Worm (Caenorhabditis elegans) whole organism, young adult: ENCODE measurements around the gene nprl-2.
A peak's percentile ranks its signal among the peaks of the same experiment; 100 is the strongest.

ENCODE experiments used
- B0019.2 ChIP-seq: fragments of 200-800 bp; sonication (Bioruptor generic); conservative IDR thresholded peaks from 2 replicates; pipeline ENCODE4 v1.3.6; 2022; ENCODE audit warnings: missing genetic modification reagents, missing genetic modification characterization, missing compliant biosample characterization
- B0336.3 ChIP-seq: fragments of 200-800 bp; sonication (Bioruptor generic); IDR thresholded peaks from 2 replicates; pipeline ENCODE4 v1.3.6; 2022; ENCODE audit warnings: missing genetic modification characterization, missing compliant biosample characterization
- C06A6.2 ChIP-seq: fragments of 200-800 bp; sonication (Bioruptor generic); conservative IDR thresholded peaks from 2 replicates; pipeline ENCODE4 v1.3.6; 2022; ENCODE audit warnings: missing genetic modification characterization, missing compliant biosample characterization
- F55B11.4 ChIP-seq: sonication (generic microtip); optimal IDR thresholded peaks from 2 replicates; lab custom pipeline; 2016; ENCODE audit warnings: missing compliant biosample characterization, missing genetic modification characterization, borderline replicate concordance; ENCODE audit not compliant: insufficient read depth
- F57A8.1 ChIP-seq: fragments of 200-800 bp; sonication (Bioruptor generic); optimal IDR thresholded peaks from 2 replicates; lab custom pipeline; 2018; ENCODE audit warnings: mild to moderate bottlenecking, missing genetic modification characterization, moderate library complexity, missing compliant biosample characterization
- F57C9.4 ChIP-seq: sonication (generic microtip); optimal IDR thresholded peaks from 2 replicates; lab custom pipeline; 2017; ENCODE audit warnings: mild to moderate bottlenecking, missing genetic modification characterization, missing compliant biosample characterization
- K12H6.12 ChIP-seq: fragments of 200-800 bp; sonication (Bioruptor generic); optimal IDR thresholded peaks from 2 replicates; lab custom pipeline; 2018; ENCODE audit warnings: mild to moderate bottlenecking, missing genetic modification characterization, missing compliant biosample characterization
- T07F8.4 ChIP-seq: sonication (generic microtip); optimal IDR thresholded peaks from 2 replicates; lab custom pipeline; 2016; ENCODE audit warnings: mild to moderate bottlenecking, missing genetic modification characterization, moderate library complexity, missing compliant biosample characterization
- aptf-2 ChIP-seq: fragments of 200-800 bp; sonication (Bioruptor generic); conservative IDR thresholded peaks from 2 replicates; pipeline ENCODE4 v1.3.6; 2022; ENCODE audit warnings: missing genetic modification reagents, missing genetic modification characterization, missing compliant biosample characterization
- attf-5 ChIP-seq: fragments of 200-800 bp; sonication (Bioruptor generic); optimal IDR thresholded peaks from 2 replicates; lab custom pipeline; 2018; ENCODE audit warnings: mild to moderate bottlenecking, missing genetic modification characterization, missing compliant biosample characterization
- ceh-40 ChIP-seq: fragments of 200-800 bp; sonication (Bioruptor generic); IDR thresholded peaks from 2 replicates; pipeline ENCODE4 v1.3.6; 2022; ENCODE audit warnings: missing genetic modification characterization, missing compliant biosample characterization
- ceh-79 ChIP-seq: sonication (generic microtip); optimal IDR thresholded peaks from 2 replicates; lab custom pipeline; 2017; ENCODE audit warnings: mild to moderate bottlenecking, missing genetic modification characterization, missing compliant biosample characterization
- chd-7 ChIP-seq: sonication (generic microtip); optimal IDR thresholded peaks from 2 replicates; lab custom pipeline; 2016; ENCODE audit warnings: mild to moderate bottlenecking, missing genetic modification characterization, moderate library complexity, missing compliant biosample characterization
- dpff-1 ChIP-seq: sonication (generic microtip); optimal IDR thresholded peaks from 2 replicates; lab custom pipeline; 2017; ENCODE audit warnings: mild to moderate bottlenecking, missing genetic modification characterization, missing compliant biosample characterization
- egl-18 ChIP-seq: fragments of 200-800 bp; sonication (Bioruptor generic); IDR thresholded peaks from 2 replicates; pipeline ENCODE4 v1.3.6; 2022; ENCODE audit warnings: missing genetic modification reagents, missing genetic modification characterization, missing compliant biosample characterization
- ekl-4 ChIP-seq: fragments of 200-800 bp; sonication (Bioruptor generic); IDR thresholded peaks from 2 replicates; pipeline ENCODE4 v1.3.6; 2022; ENCODE audit warnings: missing genetic modification reagents, missing genetic modification characterization, missing compliant biosample characterization
- ets-4 ChIP-seq: fragments of 200-800 bp; sonication (Bioruptor generic); optimal IDR thresholded peaks from 2 replicates; lab custom pipeline; 2018; ENCODE audit warnings: mild to moderate bottlenecking, missing genetic modification characterization, missing compliant biosample characterization
- fkh-3 ChIP-seq: sonication (generic microtip); optimal IDR thresholded peaks from 2 replicates; lab custom pipeline; 2016; ENCODE audit warnings: mild to moderate bottlenecking, missing genetic modification characterization, missing compliant biosample characterization
- hlh-12 ChIP-seq: sonication (generic microtip); optimal IDR thresholded peaks from 2 replicates; lab custom pipeline; 2016; ENCODE audit warnings: missing genetic modification characterization, missing compliant biosample characterization
- hmg-1.2 ChIP-seq: fragments of 200-800 bp; sonication (Bioruptor generic); IDR thresholded peaks from 2 replicates; pipeline ENCODE4 v1.3.6; 2022; ENCODE audit warnings: missing genetic modification reagents, missing genetic modification characterization, missing compliant biosample characterization
- hrde-1 ChIP-seq: sonication (generic microtip); optimal IDR thresholded peaks from 2 replicates; lab custom pipeline; 2016; ENCODE audit warnings: missing genetic modification characterization, mild to moderate bottlenecking, missing compliant biosample characterization, moderate library complexity, missing genotype, missing genetic modification reagents, borderline replicate concordance
- hsf-1 ChIP-seq: fragments of 200-800 bp; sonication (Bioruptor generic); IDR thresholded peaks from 2 replicates; pipeline ENCODE4 v1.3.6; 2022; ENCODE audit warnings: missing genetic modification reagents, missing genetic modification characterization, missing compliant biosample characterization
- lag-1 ChIP-seq: fragments of 200-800 bp; sonication (Bioruptor generic); IDR thresholded peaks from 2 replicates; pipeline ENCODE4 v1.3.6; 2022; ENCODE audit warnings: missing genetic modification reagents, missing genetic modification characterization, missing compliant biosample characterization
- let-526 ChIP-seq: fragments of 200-800 bp; sonication (Bioruptor generic); IDR thresholded peaks from 2 replicates; pipeline ENCODE4 v1.3.6; 2022; ENCODE audit warnings: missing genetic modification reagents, missing genetic modification characterization, missing compliant biosample characterization
- let-607 ChIP-seq, 2 experiments: fragments of 200-800 bp in 1 of 2; sonication (Bioruptor generic) in 1 of 2; sonication (generic microtip) in 1 of 2; optimal IDR thresholded peaks; 2 replicates each; lab custom pipeline; 2016 to 2018; ENCODE audit warnings: mild to moderate bottlenecking in 2 of 2, missing compliant biosample characterization in 2 of 2, missing genetic modification characterization in 2 of 2, moderate library complexity in 2 of 2, missing genotype in 1 of 2
- lin-35 ChIP-seq, 3 experiments: fragments of 150-350 bp in 2 of 3; sonication (generic microtip) in 1 of 3; optimal IDR thresholded peaks; 2 replicates each; lab custom pipeline; 2014 to 2018; ENCODE audit warnings: missing biosample characterization in 3 of 3, missing genetic modification characterization in 3 of 3, missing genetic modification reagents in 3 of 3
- lir-1 ChIP-seq: fragments of 200-800 bp; sonication (Bioruptor generic); conservative IDR thresholded peaks from 2 replicates; pipeline ENCODE4 v1.3.6; 2022; ENCODE audit warnings: missing genetic modification reagents, missing genetic modification characterization, missing compliant biosample characterization
- lsl-1 ChIP-seq: fragments of 200-800 bp; sonication (Bioruptor generic); optimal IDR thresholded peaks from 2 replicates; lab custom pipeline; 2018; ENCODE audit warnings: mild to moderate bottlenecking, missing genetic modification characterization, moderate library complexity, missing compliant biosample characterization
- madf-10 ChIP-seq: sonication (generic microtip); optimal IDR thresholded peaks from 2 replicates; lab custom pipeline; 2016; ENCODE audit warnings: mild to moderate bottlenecking, missing genetic modification characterization, missing compliant biosample characterization
- mcd-1 ChIP-seq: fragments of 200-800 bp; sonication (Bioruptor generic); IDR thresholded peaks from 2 replicates; pipeline ENCODE4 v1.3.6; 2022; ENCODE audit warnings: missing genetic modification reagents, missing genetic modification characterization, missing compliant biosample characterization
- mel-28 ChIP-seq: sonication (generic microtip); optimal IDR thresholded peaks from 2 replicates; lab custom pipeline; 2016; ENCODE audit warnings: borderline replicate concordance, mild to moderate bottlenecking, missing genetic modification characterization, missing compliant biosample characterization
- mxl-1 ChIP-seq: sonication (generic microtip); optimal IDR thresholded peaks from 2 replicates; lab custom pipeline; 2016; ENCODE audit warnings: missing genetic modification characterization, missing compliant biosample characterization
- nfyb-1 ChIP-seq: fragments of 200-800 bp; sonication (Bioruptor generic); IDR thresholded peaks from 2 replicates; pipeline ENCODE4 v1.3.6; 2022; ENCODE audit warnings: missing genetic modification reagents, missing genetic modification characterization, missing compliant biosample characterization
- nhr-179 ChIP-seq: sonication (generic microtip); optimal IDR thresholded peaks from 2 replicates; lab custom pipeline; 2016; ENCODE audit warnings: mild to moderate bottlenecking, missing genetic modification characterization, missing compliant biosample characterization
- nhr-80 ChIP-seq: sonication (generic microtip); optimal IDR thresholded peaks from 2 replicates; lab custom pipeline; 2016; ENCODE audit warnings: missing genetic modification characterization, missing compliant biosample characterization
- rpc-1 ChIP-seq, 2 experiments: fragments of 150-350 bp in 1 of 2; sonication (generic microtip) in 1 of 2; optimal IDR thresholded peaks; 2 replicates each; lab custom pipeline; 2014 to 2018; ENCODE audit warnings: missing biosample characterization in 1 of 2, missing genetic modification characterization in 1 of 2, missing genetic modification reagents in 1 of 2, missing genotype in 1 of 2
- sea-2 ChIP-seq: fragments of 200-800 bp; sonication (Bioruptor generic); IDR thresholded peaks from 2 replicates; pipeline ENCODE4 v1.3.6; 2022; ENCODE audit warnings: missing genetic modification characterization, missing compliant biosample characterization
- snpc-1.1 ChIP-seq: sonication (generic microtip); optimal IDR thresholded peaks from 2 replicates; lab custom pipeline; 2017; ENCODE audit warnings: missing genetic modification characterization, mild to moderate bottlenecking, missing compliant biosample characterization, antibody characterized with exemption, moderate library complexity, missing genotype, missing genetic modification reagents; ENCODE audit not compliant: insufficient read depth
- snpc-1.3 ChIP-seq: sonication (generic microtip); optimal IDR thresholded peaks from 2 replicates; lab custom pipeline; 2017; ENCODE audit warnings: missing genetic modification characterization, mild to moderate bottlenecking, missing compliant biosample characterization, antibody characterized with exemption, moderate library complexity, missing genotype, missing genetic modification reagents; ENCODE audit not compliant: insufficient read depth
- sptf-2 ChIP-seq: fragments of 200-800 bp; sonication (Bioruptor generic); optimal IDR thresholded peaks from 2 replicates; lab custom pipeline; 2018; ENCODE audit warnings: mild to moderate bottlenecking, missing genetic modification characterization, missing compliant biosample characterization
- tlf-1 ChIP-seq: fragments of 200-800 bp; sonication (Bioruptor generic); optimal IDR thresholded peaks from 2 replicates; lab custom pipeline; 2018; ENCODE audit warnings: mild to moderate bottlenecking, missing genetic modification characterization, missing compliant biosample characterization
- unc-62 ChIP-seq: fragments of 150-350 bp; optimal IDR thresholded peaks from 2 replicates; lab custom pipeline; 2014; ENCODE audit warnings: missing biosample characterization, missing genetic modification reagents, missing genetic modification characterization
- zfh-2 ChIP-seq: fragments of 200-800 bp; sonication (Bioruptor generic); conservative IDR thresholded peaks from 2 replicates; pipeline ENCODE4 v1.3.6; 2022; ENCODE audit warnings: missing genetic modification reagents, missing genetic modification characterization, missing compliant biosample characterization
- ztf-25 ChIP-seq: fragments of 200-800 bp; sonication (Bioruptor generic); IDR thresholded peaks from 2 replicates; pipeline ENCODE4 v1.3.6; 2022; ENCODE audit warnings: missing genetic modification reagents, missing genetic modification characterization, missing compliant biosample characterization

Gene nprl-2

DNA sequence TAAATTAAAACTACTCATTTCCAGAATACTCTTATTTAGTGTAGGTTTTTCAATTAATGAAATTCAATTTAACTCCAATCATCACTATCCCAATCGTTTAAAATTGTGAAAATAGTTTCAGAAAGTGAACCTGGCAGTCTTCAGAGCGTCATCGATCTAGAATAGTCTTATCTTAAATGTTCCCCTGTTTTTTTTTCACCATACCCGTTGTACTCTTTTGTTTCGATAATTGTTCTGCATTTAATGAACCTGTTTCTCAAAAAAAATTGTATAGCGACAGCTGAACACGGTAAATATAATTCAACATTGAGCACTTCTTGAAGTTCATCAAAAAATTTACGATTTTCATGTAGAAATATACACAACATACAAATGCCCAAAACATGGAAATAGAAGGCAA, 5.4 kb upstream of the nprl-2 start (continued):
- no peak for TF ChIP-seq lag-1 (GFP tag; lab: Robert Waterston, UW)
- no peak for TF ChIP-seq aptf-2
- no peak for TF ChIP-seq mxl-1
- TF ChIP-seq K12H6.12 (tag; lab: Kevin White, UChicago): no peak
- no peak for TF ChIP-seq sea-2
- 0 out of 2 replicates have a peak, but pooled peaks have one; percentile 37 for TF ChIP-seq B0336.3 (GFP tag; lab: Robert Waterston, UW)
- TF ChIP-seq tlf-1 (GFP tag; lab: Kevin White, UChicago): peak; percentile 16
- TF ChIP-seq hlh-12 (tag; lab: Kevin White, UChicago): no peak
- TF ChIP-seq egl-18 (GFP tag; lab: Robert Waterston, UW): no peak
- no peak for TF ChIP-seq lsl-1
- TF ChIP-seq ets-4 (GFP tag; lab: Kevin White, UChicago): no peak
- TF ChIP-seq mel-28 (tag; lab: Kevin White, UChicago): no peak
- peak; percentile 3 for TF ChIP-seq snpc-1.3 (tag; lab: Kevin White, UChicago)
- TF ChIP-seq T07F8.4 (tag; lab: Kevin White, UChicago): no peak
- peak; percentile 69 for TF ChIP-seq hrde-1 (tag; lab: Kevin White, UChicago)

ce11 chrIV:7552100-7552499, 4.5 kb upstream of the nprl-2 start:
- TF ChIP-seq hsf-1 (no peak), nfyb-1 (GFP tag; lab: Robert Waterston, UW) (no peak), fkh-3 (tag; lab: Kevin White, UChicago) (no peak), sptf-2 (GFP tag; lab: Kevin White, UChicago) (no peak), lsl-1 (no peak), B0019.2 (no peak), mcd-1 (GFP tag; lab: Robert Waterston, UW) (no peak), snpc-1.3 (tag; lab: Kevin White, UChicago) (no peak), lir-1 (no peak), F57A8.1 (GFP tag; lab: Kevin White, UChicago) (no peak), ets-4 (GFP tag; lab: Kevin White, UChicago) (no peak), zfh-2 (GFP tag; lab: Robert Waterston, UW) (no peak), rpc-1 (optimal IDR thresholded peaks at IDR 0.05; lab: Kevin White, UChicago) (no peak), rpc-1 (tag; optimal IDR thresholded peaks at IDR 0.05; lab: Kevin White, UChicago) (no peak), F55B11.4 (tag; lab: Kevin White, UChicago) (no peak), madf-10 (tag; lab: Kevin White, UChicago) (no peak), ztf-25 (GFP tag; lab: Robert Waterston, UW) (no peak), C06A6.2 (GFP tag; lab: Robert Waterston, UW) (no peak), ceh-40 (no peak), ceh-79 (tag; lab: Kevin White, UChicago) (no peak), F57C9.4 (tag; lab: Kevin White, UChicago) (no peak)
- TF ChIP-seq, all 124 proteins: peak for 0

ce11 chrIV:7552958-7553553, 3.6 kb upstream of the nprl-2 start, which contains the start of gene dif-1:
dif-1 (minus strand) TSS chrIV:7553008.
- no peak for TF ChIP-seq nfyb-1 (GFP tag; lab: Robert Waterston, UW)
- TF ChIP-seq lin-35 (GFP tag; optimal IDR thresholded peaks at IDR 0.05; lab: Kevin White, UChicago): no peak
- no peak for TF ChIP-seq snpc-1.1 (tag; lab: Kevin White, UChicago)
- no peak for TF ChIP-seq dpff-1 (tag; lab: Kevin White, UChicago)
- TF ChIP-seq nhr-179 (tag; lab: Kevin White, UChicago): no peak
- 0 out of 2 replicates have a peak, but pooled peaks have one; percentile 27 for TF ChIP-seq ekl-4 (GFP tag; lab: Robert Waterston, UW)
- TF ChIP-seq chd-7: no peak
- TF ChIP-seq unc-62 (GFP tag; lab: Kevin White, UChicago): no peak
- TF ChIP-seq hmg-1.2 (GFP tag; lab: Robert Waterston, UW): peak; percentile 91
- TF ChIP-seq let-526 (GFP tag; lab: Robert Waterston, UW): no peak
- no peak for TF ChIP-seq tlf-1 (GFP tag; lab: Kevin White, UChicago)
- peak; percentile 23 for TF ChIP-seq attf-5 (GFP tag; lab: Kevin White, UChicago)
- peak; percentile 64 for TF ChIP-seq nhr-80 (tag; lab: Kevin White, UChicago)
- 0 out of 2 replicates have a peak, but pooled peaks have one; percentile 63 for TF ChIP-seq aptf-2
- no peak for TF ChIP-seq B0019.2
- TF ChIP-seq hrde-1 (tag; lab: Kevin White, UChicago): no peak
- peak in 1 of 2 experiments; percentile 47 for TF ChIP-seq let-607 (tag; optimal IDR thresholded peaks at IDR 0.05; lab: Kevin White, UChicago)
